Worm (Caenorhabditis elegans) whole organism, young adult: ENCODE measurements around the gene T25D3.4.
A peak's percentile ranks its signal among the peaks of the same experiment; 100 is the strongest.

Source experiments
- B0336.3 ChIP-seq: fragments of 200-800 bp; sonication (Bioruptor generic); IDR thresholded peaks from 2 replicates; pipeline ENCODE4 v1.3.6; 2022; ENCODE audit warnings: missing genetic modification characterization, missing compliant biosample characterization
- C17E4.6 ChIP-seq: fragments of 200-800 bp; sonication (Bioruptor generic); IDR thresholded peaks from 2 replicates; pipeline ENCODE4 v1.3.6; 2022; ENCODE audit warnings: missing genetic modification reagents, missing genetic modification characterization, missing compliant biosample characterization
- F22D6.2 ChIP-seq: sonication (generic microtip); optimal IDR thresholded peaks from 2 replicates; lab custom pipeline; 2016; ENCODE audit warnings: mild to moderate bottlenecking, missing genetic modification characterization, missing compliant biosample characterization
- F23B12.7 ChIP-seq: sonication (generic microtip); optimal IDR thresholded peaks from 2 replicates; lab custom pipeline; 2017; ENCODE audit warnings: missing genetic modification characterization, mild to moderate bottlenecking, missing compliant biosample characterization, antibody characterized with exemption, moderate library complexity; ENCODE audit not compliant: insufficient read depth
- F33H1.4 ChIP-seq: fragments of 200-800 bp; sonication (Bioruptor generic); IDR thresholded peaks from 2 replicates; pipeline ENCODE4 v1.3.6; 2022; ENCODE audit warnings: missing genetic modification reagents, missing genetic modification characterization, missing compliant biosample characterization
- F39B2.1 ChIP-seq: fragments of 200-800 bp; sonication (Bioruptor generic); IDR thresholded peaks from 2 replicates; pipeline ENCODE4 v1.3.6; 2022; ENCODE audit warnings: missing genetic modification reagents, missing genetic modification characterization, missing compliant biosample characterization
- F49E8.2 ChIP-seq: sonication (generic microtip); optimal IDR thresholded peaks from 3 replicates; lab custom pipeline; 2017; ENCODE audit warnings: missing genetic modification characterization, mild to moderate bottlenecking, missing compliant biosample characterization, antibody characterized with exemption, moderate library complexity; ENCODE audit not compliant: insufficient read depth
- F52B5.7 ChIP-seq: sonication (generic microtip); optimal IDR thresholded peaks from 2 replicates; lab custom pipeline; 2016; ENCODE audit warnings: mild to moderate bottlenecking, missing genetic modification characterization, missing compliant biosample characterization
- F55B11.4 ChIP-seq: sonication (generic microtip); optimal IDR thresholded peaks from 2 replicates; lab custom pipeline; 2016; ENCODE audit warnings: missing compliant biosample characterization, missing genetic modification characterization, borderline replicate concordance; ENCODE audit not compliant: insufficient read depth
- K11D2.4 ChIP-seq: fragments of 200-800 bp; sonication (Bioruptor generic); IDR thresholded peaks from 2 replicates; pipeline ENCODE4 v1.3.6; 2022; ENCODE audit warnings: missing genetic modification reagents, missing genetic modification characterization, missing compliant biosample characterization
- K12H6.12 ChIP-seq: fragments of 200-800 bp; sonication (Bioruptor generic); optimal IDR thresholded peaks from 2 replicates; lab custom pipeline; 2018; ENCODE audit warnings: mild to moderate bottlenecking, missing genetic modification characterization, missing compliant biosample characterization
- Y56A3A.18 ChIP-seq: fragments of 200-800 bp; sonication (Bioruptor generic); IDR thresholded peaks from 2 replicates; pipeline ENCODE4 v1.3.6; 2022; ENCODE audit warnings: missing genetic modification reagents, missing genetic modification characterization, missing compliant biosample characterization
- Y79H2A.3 ChIP-seq: fragments of 200-800 bp; sonication (Bioruptor generic); conservative IDR thresholded peaks from 2 replicates; pipeline ENCODE4 v1.3.6; 2022; ENCODE audit warnings: missing genetic modification reagents, missing genetic modification characterization, missing compliant biosample characterization
- ama-1 ChIP-seq, 3 experiments: fragments of 150-350 bp in 1 of 3; sonication (generic microtip) in 2 of 3; optimal IDR thresholded peaks; 2 replicates each; lab custom pipeline; 2014 to 2018; ENCODE audit warnings: missing biosample characterization in 2 of 3, missing genetic modification characterization in 2 of 3, missing genetic modification reagents in 2 of 3
- aptf-3 ChIP-seq: fragments of 200-800 bp; sonication (Bioruptor generic); IDR thresholded peaks from 2 replicates; pipeline ENCODE4 v1.3.6; 2022; ENCODE audit warnings: missing genetic modification characterization, missing compliant biosample characterization
- attf-3 ChIP-seq: fragments of 200-800 bp; sonication (Bioruptor generic); conservative IDR thresholded peaks from 2 replicates; pipeline ENCODE4 v1.3.6; 2022; ENCODE audit warnings: missing genetic modification reagents, missing genetic modification characterization, missing compliant biosample characterization
- attf-6 ChIP-seq: fragments of 200-800 bp; sonication (Bioruptor generic); IDR thresholded peaks from 2 replicates; pipeline ENCODE4 v1.3.6; 2022; ENCODE audit warnings: missing genetic modification reagents, missing genetic modification characterization, missing compliant biosample characterization
- bed-1 ChIP-seq: fragments of 200-800 bp; sonication (Bioruptor generic); IDR thresholded peaks from 2 replicates; pipeline ENCODE4 v1.3.6; 2022; ENCODE audit warnings: missing genetic modification reagents, missing genetic modification characterization, missing compliant biosample characterization
- cebp-1 ChIP-seq, 2 experiments: fragments of 200-800 bp in 1 of 2; sonication (Bioruptor generic) in 1 of 2; sonication (generic microtip) in 1 of 2; IDR thresholded peaks in 1 of 2; optimal IDR thresholded peaks in 1 of 2; 2 replicates each; pipeline versions ENCODE4 v1.3.6 to Lab custom; 2017 to 2022; ENCODE audit warnings: missing compliant biosample characterization in 2 of 2, missing genetic modification characterization in 2 of 2, mild to moderate bottlenecking in 1 of 2, missing genetic modification reagents in 1 of 2, moderate library complexity in 1 of 2
- ceh-100 ChIP-seq: fragments of 200-800 bp; sonication (Bioruptor generic); IDR thresholded peaks from 2 replicates; pipeline ENCODE4 v1.3.6; 2022; ENCODE audit warnings: missing genetic modification reagents, missing genetic modification characterization, missing compliant biosample characterization
- ceh-58 ChIP-seq: fragments of 200-800 bp; sonication (Bioruptor generic); IDR thresholded peaks from 2 replicates; pipeline ENCODE4 v1.3.6; 2022; ENCODE audit warnings: missing genetic modification characterization, missing compliant biosample characterization
- ceh-91 ChIP-seq: fragments of 200-800 bp; sonication (Bioruptor generic); IDR thresholded peaks from 2 replicates; pipeline ENCODE4 v1.3.6; 2022; ENCODE audit warnings: missing genetic modification reagents, missing genetic modification characterization, missing compliant biosample characterization
- dox-1 ChIP-seq: fragments of 200-800 bp; sonication (Bioruptor generic); IDR thresholded peaks from 2 replicates; pipeline ENCODE4 v1.3.6; 2022; ENCODE audit warnings: missing genetic modification reagents, missing genetic modification characterization, missing compliant biosample characterization
- ekl-4 ChIP-seq: fragments of 200-800 bp; sonication (Bioruptor generic); IDR thresholded peaks from 2 replicates; pipeline ENCODE4 v1.3.6; 2022; ENCODE audit warnings: missing genetic modification reagents, missing genetic modification characterization, missing compliant biosample characterization
- ets-4 ChIP-seq: fragments of 200-800 bp; sonication (Bioruptor generic); optimal IDR thresholded peaks from 2 replicates; lab custom pipeline; 2018; ENCODE audit warnings: mild to moderate bottlenecking, missing genetic modification characterization, missing compliant biosample characterization
- gei-17 ChIP-seq: fragments of 200-800 bp; sonication (Bioruptor generic); optimal IDR thresholded peaks from 2 replicates; lab custom pipeline; 2018; ENCODE audit warnings: mild to moderate bottlenecking, missing genetic modification characterization, missing compliant biosample characterization
- him-1 ChIP-seq: sonication (generic microtip); optimal IDR thresholded peaks from 2 replicates; lab custom pipeline; 2016; ENCODE audit warnings: missing genotype, missing genetic modification reagents, missing genetic modification characterization, missing compliant biosample characterization
- hlh-12 ChIP-seq: sonication (generic microtip); optimal IDR thresholded peaks from 2 replicates; lab custom pipeline; 2016; ENCODE audit warnings: missing genetic modification characterization, missing compliant biosample characterization
- hlh-26 ChIP-seq: fragments of 200-800 bp; sonication (Bioruptor generic); conservative IDR thresholded peaks from 2 replicates; pipeline ENCODE4 v1.3.6; 2022; ENCODE audit warnings: missing genetic modification reagents, missing genetic modification characterization, missing compliant biosample characterization
- hmg-20 ChIP-seq: fragments of 200-800 bp; sonication (Bioruptor generic); IDR thresholded peaks from 2 replicates; pipeline ENCODE4 v1.3.6; 2022; ENCODE audit warnings: missing genetic modification reagents, missing genetic modification characterization, missing compliant biosample characterization
- lag-1 ChIP-seq: fragments of 200-800 bp; sonication (Bioruptor generic); IDR thresholded peaks from 2 replicates; pipeline ENCODE4 v1.3.6; 2022; ENCODE audit warnings: missing genetic modification reagents, missing genetic modification characterization, missing compliant biosample characterization
- let-607 ChIP-seq, 2 experiments: fragments of 200-800 bp in 1 of 2; sonication (Bioruptor generic) in 1 of 2; sonication (generic microtip) in 1 of 2; optimal IDR thresholded peaks; 2 replicates each; lab custom pipeline; 2016 to 2018; ENCODE audit warnings: mild to moderate bottlenecking in 2 of 2, missing compliant biosample characterization in 2 of 2, missing genetic modification characterization in 2 of 2, moderate library complexity in 2 of 2, missing genotype in 1 of 2
- lin-40 ChIP-seq: sonication (generic microtip); optimal IDR thresholded peaks from 2 replicates; lab custom pipeline; 2016; ENCODE audit warnings: missing genetic modification characterization, mild to moderate bottlenecking, missing compliant biosample characterization, missing genotype, missing genetic modification reagents
- lin-54 ChIP-seq: fragments of 200-800 bp; sonication (Bioruptor generic); optimal IDR thresholded peaks from 2 replicates; lab custom pipeline; 2018; ENCODE audit warnings: mild to moderate bottlenecking, missing genetic modification characterization, missing compliant biosample characterization
- lir-1 ChIP-seq: fragments of 200-800 bp; sonication (Bioruptor generic); conservative IDR thresholded peaks from 2 replicates; pipeline ENCODE4 v1.3.6; 2022; ENCODE audit warnings: missing genetic modification reagents, missing genetic modification characterization, missing compliant biosample characterization
- madf-10 ChIP-seq: sonication (generic microtip); optimal IDR thresholded peaks from 2 replicates; lab custom pipeline; 2016; ENCODE audit warnings: mild to moderate bottlenecking, missing genetic modification characterization, missing compliant biosample characterization
- mes-4 ChIP-seq: sonication (generic microtip); optimal IDR thresholded peaks from 2 replicates; lab custom pipeline; 2016; ENCODE audit warnings: missing genotype, missing genetic modification characterization, missing compliant biosample characterization
- nhr-27 ChIP-seq: fragments of 200-800 bp; sonication (Bioruptor generic); optimal IDR thresholded peaks from 2 replicates; lab custom pipeline; 2018; ENCODE audit warnings: mild to moderate bottlenecking, missing genetic modification characterization, moderate library complexity, missing compliant biosample characterization
- pbrm-1 ChIP-seq: fragments of 200-800 bp; sonication (Bioruptor generic); IDR thresholded peaks from 2 replicates; pipeline ENCODE4 v1.3.6; 2022; ENCODE audit warnings: missing genetic modification reagents, missing genetic modification characterization, missing compliant biosample characterization
- pha-4 ChIP-seq: fragments of 150-350 bp; sonication (generic microtip); optimal IDR thresholded peaks from 2 replicates; lab custom pipeline; 2014; ENCODE audit warnings: missing biosample characterization, missing genetic modification reagents, missing genetic modification characterization
- snpc-1.1 ChIP-seq: sonication (generic microtip); optimal IDR thresholded peaks from 2 replicates; lab custom pipeline; 2017; ENCODE audit warnings: missing genetic modification characterization, mild to moderate bottlenecking, missing compliant biosample characterization, antibody characterized with exemption, moderate library complexity, missing genotype, missing genetic modification reagents; ENCODE audit not compliant: insufficient read depth
- snpc-1.3 ChIP-seq: sonication (generic microtip); optimal IDR thresholded peaks from 2 replicates; lab custom pipeline; 2017; ENCODE audit warnings: missing genetic modification characterization, mild to moderate bottlenecking, missing compliant biosample characterization, antibody characterized with exemption, moderate library complexity, missing genotype, missing genetic modification reagents; ENCODE audit not compliant: insufficient read depth
- snpc-4 ChIP-seq, 5 experiments: fragments of 150-350 bp in 1 of 5; sonication (generic microtip) in 4 of 5; optimal IDR thresholded peaks; 2 replicates each; lab custom pipeline; 2014 to 2018; ENCODE audit warnings: missing genetic modification characterization in 5 of 5, missing biosample characterization in 3 of 5, antibody characterized with exemption in 2 of 5, mild to moderate bottlenecking in 2 of 5, missing compliant biosample characterization in 2 of 5, missing genotype in 2 of 5, moderate library complexity in 2 of 5, missing genetic modification reagents in 1 of 5
- sptf-2 ChIP-seq: fragments of 200-800 bp; sonication (Bioruptor generic); optimal IDR thresholded peaks from 2 replicates; lab custom pipeline; 2018; ENCODE audit warnings: mild to moderate bottlenecking, missing genetic modification characterization, missing compliant biosample characterization
- zim-3 ChIP-seq: sonication (generic microtip); optimal IDR thresholded peaks from 2 replicates; lab custom pipeline; 2017; ENCODE audit warnings: mild to moderate bottlenecking, missing genetic modification characterization, moderate library complexity, missing compliant biosample characterization
- ztf-26 ChIP-seq: sonication (generic microtip); optimal IDR thresholded peaks from 2 replicates; lab custom pipeline; 2017; ENCODE audit warnings: missing genetic modification characterization, missing compliant biosample characterization

Gene T25D3.4

ce11 chrII:155904-156303 lies 8.9 kb downstream of the T25D3.4 start, which contains the start of gene mrpl-28:
Gene mrpl-28 (minus strand): TSS chrII:156009.
- TF ChIP-seq pha-4 (tag; lab: Kevin White, UChicago) (peak; percentile 3), let-607 (tag; optimal IDR thresholded peaks at IDR 0.05; lab: Kevin White, UChicago) (peak in 1 of 2 experiments; percentile 50), snpc-4 (GFP tag; optimal IDR thresholded peaks at IDR 0.05; lab: Kevin White, UChicago) (no peak), snpc-4 (tag; optimal IDR thresholded peaks at IDR 0.05; lab: Kevin White, UChicago) (peak in 3 of 4 experiments; percentile 56 to 72 (median 59)), F49E8.2 (no peak), pbrm-1 (GFP tag; lab: Robert Waterston, UW) (peak; percentile 89), snpc-1.3 (tag; lab: Kevin White, UChicago) (peak; percentile 17), gei-17 (GFP tag; lab: Kevin White, UChicago) (peak; percentile 32), F23B12.7 (tag; lab: Kevin White, UChicago) (peak; percentile 38), madf-10 (tag; lab: Kevin White, UChicago) (peak; percentile 50), F22D6.2 (peak; percentile 11), B0336.3 (GFP tag; lab: Robert Waterston, UW) (peak; percentile 52; the same call in 1 of the 2 replicates), aptf-3 (GFP tag; lab: Robert Waterston, UW) (no peak), cebp-1 (GFP tag; IDR thresholded peaks at IDR 0.05; lab: Robert Waterston, UW) (no peak), cebp-1 (tag; optimal IDR thresholded peaks at IDR 0.05; lab: Kevin White, UChicago) (peak; percentile 72), ekl-4 (GFP tag; lab: Robert Waterston, UW) (peak; percentile 92), ama-1 (optimal IDR thresholded peaks at IDR 0.05; lab: Kevin White, UChicago) (no peak), ama-1 (GFP tag; optimal IDR thresholded peaks at IDR 0.05; lab: Kevin White, UChicago) (no peak), mes-4 (tag; lab: Kevin White, UChicago) (no peak), F52B5.7 (tag; lab: Kevin White, UChicago) (no peak), attf-6 (GFP tag; lab: Robert Waterston, UW) (no peak), nhr-27 (tag; lab: Kevin White, UChicago) (no peak), lag-1 (GFP tag; lab: Robert Waterston, UW) (no peak), bed-1 (GFP tag; lab: Robert Waterston, UW) (no peak), ztf-26 (tag; lab: Kevin White, UChicago) (no peak), lin-54 (GFP tag; lab: Kevin White, UChicago) (peak; percentile 87), F39B2.1 (GFP tag; lab: Robert Waterston, UW) (no peak), Y79H2A.3 (GFP tag; lab: Robert Waterston, UW) (no peak), F33H1.4 (GFP tag; lab: Robert Waterston, UW) (peak; percentile 55), sptf-2 (GFP tag; lab: Kevin White, UChicago) (no peak), hmg-20 (GFP tag; lab: Robert Waterston, UW) (0 out of 2 replicates have a peak, but pooled peaks have one; percentile 65), K11D2.4 (GFP tag; lab: Robert Waterston, UW) (peak; percentile 79), ceh-91 (GFP tag; lab: Robert Waterston, UW) (peak; percentile 35; the same call in 1 of the 2 replicates), dox-1 (GFP tag; lab: Robert Waterston, UW) (peak; percentile 87), zim-3 (tag; lab: Kevin White, UChicago) (peak; percentile 56), hlh-26 (GFP tag; lab: Robert Waterston, UW) (no peak), him-1 (peak; percentile 12), attf-3 (GFP tag; lab: Robert Waterston, UW) (peak; percentile 68), F55B11.4 (tag; lab: Kevin White, UChicago) (no peak), ets-4 (GFP tag; lab: Kevin White, UChicago) (no peak), snpc-1.1 (tag; lab: Kevin White, UChicago) (no peak), C17E4.6 (GFP tag; lab: Robert Waterston, UW) (no peak), ceh-58 (no peak), lin-40 (peak; percentile 93), Y56A3A.18 (GFP tag; lab: Robert Waterston, UW) (peak; percentile 73; the same call in 1 of the 2 replicates), K12H6.12 (peak; percentile 20), lir-1 (peak; percentile 80), hlh-12 (tag; lab: Kevin White, UChicago) (no peak), ceh-100 (GFP tag; lab: Robert Waterston, UW) (peak; percentile 76)
